Fruit fly (Drosophila melanogaster) whole organism, wandering third instar larva: ENCODE results near the gene wdn.

Source experiments
- Dfd ChIP-seq: fragments of >200 bp; optimal IDR thresholded peaks from 2 replicates; lab custom pipeline; 2017; ENCODE audit warnings: missing biosample characterization, missing genetic modification characterization
- ey ChIP-seq: fragments of 200-800 bp; sonication (Bioruptor generic); optimal IDR thresholded peaks from 2 replicates; lab custom pipeline; 2016; ENCODE audit warnings: missing biosample characterization, missing genetic modification characterization
- h ChIP-seq: fragments of 200-800 bp; sonication (Bioruptor generic); optimal IDR thresholded peaks from 3 replicates; lab custom pipeline; 2016; ENCODE audit warnings: missing biosample characterization, mild to moderate bottlenecking, missing genetic modification characterization
- usp ChIP-seq: fragments of >200 bp; optimal IDR thresholded peaks from 2 replicates; lab custom pipeline; 2017; ENCODE audit warnings: missing biosample characterization, missing genetic modification characterization

DNA sequence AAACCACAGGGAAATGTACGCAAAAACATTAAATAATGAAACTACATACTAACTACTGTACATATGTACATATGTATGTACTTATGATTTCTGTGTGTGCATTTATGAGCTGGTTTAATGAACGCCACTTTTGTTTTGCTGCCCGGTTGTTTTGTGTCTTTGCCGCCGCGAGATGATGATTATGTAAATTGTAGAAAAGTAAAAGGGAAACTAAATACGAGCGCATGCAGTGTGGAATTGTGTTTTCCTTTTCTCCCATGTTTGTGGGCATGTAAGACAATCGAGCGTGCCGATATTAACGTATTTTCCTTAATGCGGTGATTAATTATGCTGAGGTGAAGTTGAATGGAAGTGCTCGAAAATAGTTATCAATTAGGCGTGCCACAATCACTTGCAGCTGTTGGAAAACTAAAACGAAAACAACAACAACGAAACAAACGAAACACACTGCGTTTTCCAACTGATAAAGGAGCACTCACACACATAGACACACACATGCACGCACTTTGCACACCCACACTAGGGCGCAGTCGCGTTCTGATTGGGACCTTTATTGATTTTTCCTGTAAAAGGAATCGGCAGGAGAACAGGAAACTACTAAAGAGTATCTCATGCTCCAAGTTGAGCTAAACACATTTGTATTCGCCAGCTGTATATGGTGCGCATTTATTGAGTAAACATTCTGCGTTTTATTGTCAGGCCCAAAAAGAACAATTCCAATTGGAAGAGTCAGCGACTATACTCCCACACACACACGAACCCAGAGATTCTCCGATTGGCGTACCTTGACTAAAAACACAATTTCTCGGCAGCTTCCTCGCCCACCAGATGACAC, 32.9 kb upstream of the wdn start:
- TF ChIP-seq h (GFP tag; lab: Kevin White, UChicago) (no peak), Dfd (no peak), ey (no peak), usp (no peak)
